Worm (Caenorhabditis elegans) whole organism, midembryonic: ENCODE data around the gene mua-6.

ENCODE experiments used
- cog-1 ChIP-seq: sonication (generic microtip); optimal IDR thresholded peaks from 2 replicates; lab custom pipeline; 2016; ENCODE audit warnings: missing genetic modification characterization, missing compliant biosample characterization
- med-1 ChIP-seq: sonication (generic microtip); optimal IDR thresholded peaks from 2 replicates; lab custom pipeline; 2017; ENCODE audit warnings: missing genetic modification characterization, mild to moderate bottlenecking, missing compliant biosample characterization, antibody characterized with exemption, missing genetic modification reagents; ENCODE audit not compliant: insufficient read depth
- tab-1 ChIP-seq: fragments of 200-800 bp; sonication (Bioruptor generic); IDR thresholded peaks from 2 replicates; pipeline ENCODE4 v1.3.6; 2022; ENCODE audit warnings: missing genetic modification characterization, missing compliant biosample characterization
- ztf-23 ChIP-seq: fragments of 200-800 bp; sonication (Bioruptor generic); IDR thresholded peaks from 2 replicates; pipeline ENCODE4 v1.3.6; 2022; ENCODE audit warnings: missing genetic modification reagents, missing genetic modification characterization, missing compliant biosample characterization

- no peak for TF ChIP-seq tab-1 (GFP tag; lab: Robert Waterston, UW)
- TF ChIP-seq med-1 (GFP tag; lab: Kevin White, UChicago): no peak
- no peak for TF ChIP-seq ztf-23 (GFP tag; lab: Robert Waterston, UW)
- TF ChIP-seq cog-1: no peak
Measured at ce11 chrX:16265636-16266384, at the start of gene mua-6.
